Fruit fly (Drosophila melanogaster): ENCODE measurements around the gene CG8664.
A peak's percentile ranks its signal among the peaks of the same experiment; 100 is the strongest.

The CG8664 gene

DNA sequence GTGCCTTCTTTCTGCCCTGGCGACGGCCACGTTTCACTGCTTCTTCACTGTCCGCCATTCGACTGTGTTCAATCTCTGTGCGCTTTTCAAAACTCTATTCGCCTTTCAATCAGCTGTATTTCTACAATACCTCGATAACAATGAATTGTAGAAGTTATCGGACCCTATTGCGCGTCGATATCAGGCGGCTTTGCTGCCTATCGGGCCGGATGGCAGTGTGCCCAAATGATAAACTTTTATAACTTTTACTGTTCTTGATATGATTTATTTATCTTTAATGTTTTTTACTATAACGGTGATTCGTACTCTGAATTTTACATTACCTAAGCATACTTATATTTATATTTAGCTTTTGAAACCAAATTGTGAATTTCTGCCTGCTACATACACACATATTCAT is 37.7 kb downstream of the CG8664 start, which contains the start of gene CG8915 (continued):
- TF ChIP-seq Gsc (GFP tag; IDR thresholded peaks at IDR 0.05) (no peak), CG34224 (GFP tag; IDR thresholded peaks at IDR 0.05; ENCODE audit: partially characterized antibody) (peak; percentile 77), Lhr (GFP tag; optimal IDR thresholded peaks at IDR 0.05) (no peak), D (optimal IDR thresholded peaks at IDR 0.05) (no peak), D (GFP tag; optimal IDR thresholded peaks at IDR 0.05) (no peak), CG6272 (GFP tag; IDR thresholded peaks at IDR 0.05) (no peak), Bdp1 (GFP tag; optimal IDR thresholded peaks at IDR 0.05) (no peak), CG12104 (GFP tag; optimal IDR thresholded peaks at IDR 0.05) (no peak), fd64A (GFP tag; optimal IDR thresholded peaks at IDR 0.05) (no peak), Fer3 (tag; optimal IDR thresholded peaks at IDR 0.05) (no peak), CG15514 (GFP tag; optimal IDR thresholded peaks at IDR 0.05) (peak; percentile 24), stwl (tag; optimal IDR thresholded peaks at IDR 0.05) (peak; percentile 98), CG8089 (GFP tag; optimal IDR thresholded peaks at IDR 0.05) (no peak), Neu2 (GFP tag; optimal IDR thresholded peaks at IDR 0.05; ENCODE audit: borderline replicate concordance) (no peak), CG18262 (tag; optimal IDR thresholded peaks at IDR 0.05) (no peak), gfzf (GFP tag; optimal IDR thresholded peaks at IDR 0.05) (peak; percentile 53), nerfin-2 (GFP tag; IDR thresholded peaks at IDR 0.05; ENCODE audit: partially characterized antibody) (peak; percentile 65), Myb (GFP tag; optimal IDR thresholded peaks at IDR 0.05) (no peak), CG16863 (GFP tag; optimal IDR thresholded peaks at IDR 0.05) (no peak), Hmx (GFP tag; optimal IDR thresholded peaks at IDR 0.05) (no peak), Ssrp (tag; optimal IDR thresholded peaks at IDR 0.05) (no peak), CTCF (GFP tag; optimal IDR thresholded peaks at IDR 0.05) (no peak), zfh1 (GFP tag; IDR thresholded peaks at IDR 0.05) (no peak), Xbp1 (GFP tag; optimal IDR thresholded peaks at IDR 0.05) (no peak), Optix (GFP tag; IDR thresholded peaks at IDR 0.05) (no peak), chif (GFP tag; optimal IDR thresholded peaks at IDR 0.05) (no peak), CG10147 (GFP tag; optimal IDR thresholded peaks at IDR 0.05) (no peak), ssp (GFP tag; IDR thresholded peaks at IDR 0.05) (no peak), H2.0 (GFP tag; IDR thresholded peaks at IDR 0.05) (no peak), emc (GFP tag; optimal IDR thresholded peaks at IDR 0.05) (no peak), B-H2 (GFP tag; optimal IDR thresholded peaks at IDR 0.05) (no peak), HLH3B (GFP tag; IDR thresholded peaks at IDR 0.05) (no peak), gcm (GFP tag; optimal IDR thresholded peaks at IDR 0.05) (no peak), chinmo (GFP tag; IDR thresholded peaks at IDR 0.05; ENCODE audit: partially characterized antibody) (no peak), CG13123 (GFP tag; optimal IDR thresholded peaks at IDR 0.05) (no peak), Med (GFP tag) (peak; percentile 67), CrebB (tag; optimal IDR thresholded peaks at IDR 0.05) (no peak), CG11723 (GFP tag; optimal IDR thresholded peaks at IDR 0.05) (no peak), Atf-2 (GFP tag; optimal IDR thresholded peaks at IDR 0.05) (no peak), CG9727 (GFP tag; optimal IDR thresholded peaks at IDR 0.05) (no peak), pnt (GFP tag; optimal IDR thresholded peaks at IDR 0.05) (no peak), CG10274 (GFP tag; optimal IDR thresholded peaks at IDR 0.05) (no peak), sisA (GFP tag; IDR thresholded peaks at IDR 0.05) (no peak), NK7.1 (GFP tag; optimal IDR thresholded peaks at IDR 0.05) (no peak), nau (GFP tag; optimal IDR thresholded peaks at IDR 0.05) (no peak), CG11247 (GFP tag; IDR thresholded peaks at IDR 0.05) (no peak), CG2889 (GFP tag; IDR thresholded peaks at IDR 0.05) (no peak), sna (GFP tag; IDR thresholded peaks at IDR 0.05; ENCODE audit: partially characterized antibody) (peak; percentile 68), CG32767 (GFP tag; IDR thresholded peaks at IDR 0.05) (no peak), row (GFP tag; IDR thresholded peaks at IDR 0.05) (peak; percentile 41), CG30020 (tag; optimal IDR thresholded peaks at IDR 0.05) (peak; percentile 14), vvl (GFP tag; IDR thresholded peaks at IDR 0.05) (no peak), CG8388 (GFP tag; optimal IDR thresholded peaks at IDR 0.05) (no peak)
